Worm (Caenorhabditis elegans): ENCODE results near the gene sri-71.
"Not testable (repeated sequence)": the region's sequence is repeated elsewhere in the genome, so short reads cannot be mapped to it uniquely, and the experiment has no call there.

DNA sequence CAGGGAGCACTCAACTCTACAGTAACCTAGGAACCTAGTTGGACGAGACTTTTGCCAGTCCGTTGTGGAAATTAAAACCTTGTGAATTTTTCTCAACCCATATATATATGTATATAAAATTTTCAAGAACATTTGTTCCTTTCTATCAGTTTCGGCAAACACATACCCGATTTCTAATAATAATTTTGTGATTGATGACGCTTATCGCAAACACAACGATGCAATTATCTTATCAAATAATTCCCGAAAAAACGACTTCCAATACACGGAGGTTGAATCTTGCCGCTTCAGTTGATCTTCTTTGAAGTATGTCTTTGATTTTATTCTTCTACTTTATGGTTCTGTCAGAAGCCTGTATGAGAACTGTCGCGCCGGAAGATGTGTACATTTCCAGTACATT lies 37.5 kb downstream of the sri-71 start, which contains the start of gene F22E5.2:
- not testable (repeated sequence) for TF ChIP-seq pha-4 (GFP tag; IDR thresholded peaks at IDR 0.05); pha-4 (tag; optimal IDR thresholded peaks at IDR 0.05); lin-13 (GFP tag; optimal IDR thresholded peaks at IDR 0.05); ama-1 (optimal IDR thresholded peaks at IDR 0.05); F10B5.3 (tag; optimal IDR thresholded peaks at IDR 0.05); dmd-8 (GFP tag; IDR thresholded peaks at IDR 0.05); nhr-77 (tag; optimal IDR thresholded peaks at IDR 0.05); snpc-4 (tag; optimal IDR thresholded peaks at IDR 0.05); nhr-102 (tag; optimal IDR thresholded peaks at IDR 0.05); mdl-1 (tag; optimal IDR thresholded peaks at IDR 0.05)
